Fruit fly (Drosophila melanogaster): ENCODE data around the gene Pdp.
A peak's percentile ranks its signal among the peaks of the same experiment; 100 is the strongest.

The Pdp gene

DNA sequence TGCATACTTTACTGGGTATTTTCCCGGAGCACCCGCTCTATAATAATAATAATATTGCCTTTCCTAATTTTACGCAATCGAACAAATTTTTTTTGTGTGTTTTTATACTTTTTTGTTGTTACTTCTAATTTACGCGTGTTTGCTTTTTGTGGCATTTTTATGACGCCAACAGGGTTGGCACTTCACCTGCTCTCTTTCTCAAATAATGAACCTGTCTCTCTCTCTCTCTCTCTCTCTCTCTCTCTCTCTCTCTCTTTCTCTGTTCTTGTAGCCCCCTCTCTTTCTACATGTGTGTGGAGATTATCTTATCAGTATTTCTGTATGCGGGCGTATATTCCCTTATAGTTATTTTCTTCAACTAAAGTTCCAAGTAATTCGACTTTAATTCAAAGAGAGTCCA lies 43.8 kb downstream of the Pdp start (continued):
- TF ChIP-seq Atf3 (GFP tag; optimal IDR thresholded peaks at IDR 0.05) = peak; percentile 28
- TF ChIP-seq pum (GFP tag; optimal IDR thresholded peaks at IDR 0.05) = no peak
- TF ChIP-seq Pdp1 (GFP tag; optimal IDR thresholded peaks at IDR 0.05) = peak in 1 of 2 experiments; percentile 81
- no peak for TF ChIP-seq CG14965 (GFP tag; optimal IDR thresholded peaks at IDR 0.05; ENCODE audit: borderline replicate concordance)
- no peak for TF ChIP-seq Hr78 (GFP tag; optimal IDR thresholded peaks at IDR 0.05)
- peak; percentile 75 to 97 for TF ChIP-seq Trl (optimal IDR thresholded peaks at IDR 0.05)
- TF ChIP-seq Trl (GFP tag; optimal IDR thresholded peaks at IDR 0.05) = peak; percentile 32
- TF ChIP-seq MTF-1 (GFP tag; optimal IDR thresholded peaks at IDR 0.05; ENCODE audit: borderline replicate concordance) = peak; percentile 85
- no peak for TF ChIP-seq Usf (GFP tag; optimal IDR thresholded peaks at IDR 0.05)
- no peak for TF ChIP-seq E2f2 (GFP tag; IDR thresholded peaks at IDR 0.05)
- TF ChIP-seq Fer3 (tag; optimal IDR thresholded peaks at IDR 0.05) = peak; percentile 52
- peak; percentile 45; the same call in 1 of the 2 replicates for TF ChIP-seq stc (GFP tag; IDR thresholded peaks at IDR 0.05)
- TF ChIP-seq CG10147 (GFP tag; optimal IDR thresholded peaks at IDR 0.05) = peak; percentile 45
- peak; percentile 74 for TF ChIP-seq CG17568 (GFP tag; optimal IDR thresholded peaks at IDR 0.05)
- TF ChIP-seq ro (GFP tag; IDR thresholded peaks at IDR 0.05) = no peak
- TF ChIP-seq Spps (tag; optimal IDR thresholded peaks at IDR 0.05) = no peak
- TF ChIP-seq gro (GFP tag; optimal IDR thresholded peaks at IDR 0.05) = peak; percentile 33
- TF ChIP-seq Med (GFP tag) = peak; percentile 84
- TF ChIP-seq Bgb (GFP tag; IDR thresholded peaks at IDR 0.05; ENCODE audit: partially characterized antibody) = no peak
- peak; percentile 13; the same call in 1 of the 2 replicates for TF ChIP-seq Adf1 (GFP tag; IDR thresholded peaks at IDR 0.05)
- peak; percentile 23 for TF ChIP-seq fd3F (GFP tag; optimal IDR thresholded peaks at IDR 0.05)
- peak; percentile 75 for TF ChIP-seq CrebB (tag; optimal IDR thresholded peaks at IDR 0.05)
- no peak for TF ChIP-seq CG1603 (tag; optimal IDR thresholded peaks at IDR 0.05)
- TF ChIP-seq CG6683 (GFP tag; optimal IDR thresholded peaks at IDR 0.05) = peak; percentile 54
- TF ChIP-seq gem (tag; optimal IDR thresholded peaks at IDR 0.05) = no peak
- peak; percentile 85 for TF ChIP-seq CG3163 (GFP tag; optimal IDR thresholded peaks at IDR 0.05)
- peak; percentile 21 for TF ChIP-seq CG7786 (GFP tag; optimal IDR thresholded peaks at IDR 0.05)
- TF ChIP-seq CG1792 (GFP tag; optimal IDR thresholded peaks at IDR 0.05) = peak; percentile 23
- no peak for TF ChIP-seq CG14667 (GFP tag; IDR thresholded peaks at IDR 0.05)
- TF ChIP-seq Mad (GFP tag; optimal IDR thresholded peaks at IDR 0.05) = no peak
- TF ChIP-seq CG13296 (GFP tag; optimal IDR thresholded peaks at IDR 0.05) = peak; percentile 84
- TF ChIP-seq Mrtf (GFP tag; IDR thresholded peaks at IDR 0.05) = no peak
- no peak for TF ChIP-seq inv (GFP tag; IDR thresholded peaks at IDR 0.05; ENCODE audit: partially characterized antibody)

DNA sequence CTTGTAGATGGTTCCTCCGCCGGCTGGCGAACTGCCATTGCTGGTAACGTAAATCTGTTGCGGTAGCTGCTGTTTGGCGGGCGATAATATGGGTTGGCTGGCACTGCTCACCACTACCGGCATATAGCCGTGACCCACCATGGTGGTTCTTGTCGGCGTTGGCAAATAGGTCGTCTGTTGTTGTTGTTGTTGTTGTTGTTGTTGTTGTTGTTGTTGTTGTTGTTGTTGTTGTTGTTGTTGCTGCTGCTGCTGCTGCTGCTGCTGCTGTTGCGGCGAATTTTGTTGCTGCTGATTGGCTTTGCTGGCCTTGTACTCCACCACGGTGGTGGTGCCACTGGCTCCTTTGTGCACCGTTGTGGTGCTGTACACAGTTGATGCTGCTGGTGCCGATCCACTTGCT lies 45.6 kb downstream of the Pdp start:
- TF ChIP-seq Dfd (GFP tag; optimal IDR thresholded peaks at IDR 0.05) (peak in 1 of 2 experiments; percentile 42), sens (GFP tag) (peak; percentile 27), CG4360 (GFP tag; IDR thresholded peaks at IDR 0.05) (peak; percentile 59), HmgZ (tag; optimal IDR thresholded peaks at IDR 0.05) (no peak), Jarid2 (GFP tag; optimal IDR thresholded peaks at IDR 0.05) (no peak), Nf-YB (GFP tag; optimal IDR thresholded peaks at IDR 0.05) (no peak)

DNA sequence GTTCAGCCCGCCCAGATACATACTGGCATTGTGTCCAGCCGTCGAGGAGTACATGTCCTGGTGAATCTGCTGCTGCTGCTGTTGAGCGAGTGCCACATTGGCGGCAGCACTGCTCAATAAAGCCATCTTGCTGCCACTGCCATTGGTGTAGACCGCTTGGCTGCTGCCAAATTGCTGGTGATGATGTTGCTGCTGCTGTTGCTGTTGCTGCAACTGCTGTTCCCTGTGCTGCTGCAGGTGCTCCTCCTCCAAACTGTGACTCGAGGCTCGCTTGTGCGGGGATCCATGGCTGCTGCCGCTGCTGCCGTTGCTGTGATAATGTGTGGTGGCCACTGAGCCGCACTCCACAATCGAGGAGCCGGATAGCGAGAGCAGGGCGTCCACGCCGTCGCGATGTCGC lies 48.4 kb downstream of the Pdp start:
- TF ChIP-seq Hmr (GFP tag; optimal IDR thresholded peaks at IDR 0.05) (no peak), Myb (GFP tag; optimal IDR thresholded peaks at IDR 0.05) (no peak), Deaf1 (tag; optimal IDR thresholded peaks at IDR 0.05) (no peak), zf30C (GFP tag; optimal IDR thresholded peaks at IDR 0.05) (no peak), CG15011 (GFP tag; optimal IDR thresholded peaks at IDR 0.05) (no peak), dimm (GFP tag; IDR thresholded peaks at IDR 0.05) (no peak), Hmx (GFP tag; optimal IDR thresholded peaks at IDR 0.05) (no peak), CG2678 (tag; optimal IDR thresholded peaks at IDR 0.05) (no peak), CG17568 (GFP tag; optimal IDR thresholded peaks at IDR 0.05) (no peak), klu (GFP tag; IDR thresholded peaks at IDR 0.05) (no peak), hb (GFP tag; IDR thresholded peaks at IDR 0.05; ENCODE audit: partially characterized antibody) (no peak), Taf1 (GFP tag; IDR thresholded peaks at IDR 0.05) (no peak), CG10979 (tag; optimal IDR thresholded peaks at IDR 0.05) (no peak), ssp (GFP tag; IDR thresholded peaks at IDR 0.05) (no peak)
